Fruit fly (Drosophila melanogaster): ENCODE measurements around the gene RpS5b.

dm6 chr3R:14853767-14854191 lies 47.6 kb downstream of the RpS5b start:
- TF ChIP-seq Sin3A (optimal IDR thresholded peaks at IDR 0.05) (no peak), ttk (optimal IDR thresholded peaks at IDR 0.05) (no peak), psq (optimal IDR thresholded peaks at IDR 0.05) (no peak), insv (optimal IDR thresholded peaks at IDR 0.05) (no peak)
